Worm (Caenorhabditis elegans) whole organism, L4/young adult: ENCODE data around the gene wrt-6.

ENCODE experiments used
- dao-5 ChIP-seq: sonication (generic microtip); optimal IDR thresholded peaks from 2 replicates; lab custom pipeline; 2016; ENCODE audit warnings: missing genotype, missing genetic modification characterization, moderate library complexity, missing compliant biosample characterization
- him-1 ChIP-seq: sonication (generic microtip); optimal IDR thresholded peaks from 2 replicates; lab custom pipeline; 2016; ENCODE audit warnings: missing genotype, missing genetic modification reagents, missing genetic modification characterization, missing compliant biosample characterization

DNA sequence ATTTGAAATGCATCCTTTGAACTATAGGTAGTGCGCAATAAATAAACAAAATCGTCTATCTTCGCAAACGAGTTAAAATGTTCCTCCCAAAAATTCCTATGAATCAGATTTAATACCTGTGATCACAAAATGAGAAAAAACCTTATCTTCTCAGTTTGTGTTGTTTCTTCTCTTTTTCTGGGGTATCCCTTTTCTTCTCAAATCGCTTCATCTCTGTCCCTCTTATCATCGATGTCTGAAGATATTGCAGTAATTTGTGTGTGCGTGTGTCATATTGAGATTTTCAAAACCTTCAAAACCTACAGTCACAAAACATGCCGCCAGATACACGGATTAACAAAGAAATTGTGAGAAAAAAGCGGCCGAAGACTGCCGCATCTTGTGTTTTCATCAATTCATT is 15.7 kb downstream of the wrt-6 start, which contains the start of gene glt-1:
- no peak for TF ChIP-seq dao-5 (tag; lab: Kevin White, UChicago)
- TF ChIP-seq him-1 (tag; lab: Kevin White, UChicago) = no peak
